Fruit fly (Drosophila melanogaster) whole organism, embryonic: ENCODE measurements around the gene Vti1b.

Source experiments
- ATbp ChIP-seq: fragments of 200-800 bp; sonication (Bioruptor generic); optimal IDR thresholded peaks from 2 replicates; lab custom pipeline; 2017; ENCODE audit warnings: missing biosample characterization, mild to moderate bottlenecking, missing genetic modification characterization, missing genetic modification reagents
- Ada2b ChIP-seq: fragments of 200-800 bp; sonication (Bioruptor generic); IDR thresholded peaks from 2 replicates; pipeline ENCODE4 v1.3.6; 2022; ENCODE audit warnings: missing biosample characterization, missing genetic modification characterization
- Antp ChIP-seq: fragments of 200-800 bp; sonication (Bioruptor generic); optimal IDR thresholded peaks from 3 replicates; lab custom pipeline; 2016; ENCODE audit warnings: missing biosample characterization, missing genetic modification characterization
- Asciz ChIP-seq: fragments of 200-800 bp; sonication (Bioruptor generic); optimal IDR thresholded peaks from 2 replicates; lab custom pipeline; 2017; ENCODE audit warnings: missing biosample characterization, mild to moderate bottlenecking, missing genetic modification characterization, missing genetic modification reagents
- Awh ChIP-seq: fragments of 200-800 bp; sonication (Bioruptor generic); IDR thresholded peaks from 2 replicates; pipeline ENCODE4, ENCODE4 v1.3.6; 2022; ENCODE audit warnings: missing biosample characterization, missing genetic modification characterization
- CG10543 ChIP-seq: fragments of 200-800 bp; sonication (Bioruptor generic); optimal IDR thresholded peaks from 3 replicates; lab custom pipeline; 2017; ENCODE audit warnings: missing biosample characterization, mild to moderate bottlenecking, missing genetic modification characterization, moderate library complexity
- CG10959 ChIP-seq: fragments of 200-800 bp; sonication (Bioruptor generic); IDR thresholded peaks from 2 replicates; pipeline ENCODE4 v1.3.6; 2022; ENCODE audit warnings: missing biosample characterization, missing genetic modification characterization
- CG11723 ChIP-seq: fragments of 200-800 bp; sonication (Bioruptor generic); optimal IDR thresholded peaks from 2 replicates; lab custom pipeline; 2017; ENCODE audit warnings: missing biosample characterization, mild to moderate bottlenecking, missing genetic modification characterization
- CG12299 ChIP-seq: fragments of 200-800 bp; sonication (Bioruptor generic); optimal IDR thresholded peaks from 2 replicates; lab custom pipeline; 2018; ENCODE audit warnings: missing biosample characterization, mild to moderate bottlenecking, missing genetic modification characterization
- CG12744 ChIP-seq: fragments of 200-800 bp; sonication (Bioruptor generic); optimal IDR thresholded peaks from 2 replicates; lab custom pipeline; 2016; ENCODE audit warnings: missing biosample characterization, missing genetic modification characterization
- CG12769 ChIP-seq: fragments of 200-800 bp; sonication (Bioruptor generic); optimal IDR thresholded peaks from 2 replicates; lab custom pipeline; 2019; ENCODE audit warnings: missing biosample characterization, mild to moderate bottlenecking, missing genetic modification characterization, moderate library complexity
- CG14441 ChIP-seq: fragments of 200-800 bp; sonication (Bioruptor generic); IDR thresholded peaks from 2 replicates; pipeline ENCODE4 v1.3.6; 2022; ENCODE audit warnings: missing biosample characterization, missing genetic modification characterization
- CG14667 ChIP-seq: fragments of 200-800 bp; sonication (Bioruptor generic); IDR thresholded peaks from 2 replicates; pipeline ENCODE4 v1.3.6; 2022; ENCODE audit warnings: missing biosample characterization, missing genetic modification characterization
- CG16813 ChIP-seq: fragments of 200-800 bp; sonication (Bioruptor generic); IDR thresholded peaks from 3 replicates; pipeline ENCODE4 v1.3.6; 2022; ENCODE audit warnings: missing biosample characterization, missing genetic modification characterization; ENCODE audit not compliant: partially characterized antibody
- CG1792 ChIP-seq: fragments of 200-800 bp; sonication (Bioruptor generic); optimal IDR thresholded peaks from 2 replicates; lab custom pipeline; 2016; ENCODE audit warnings: missing biosample characterization, missing genetic modification characterization
- CG2116 ChIP-seq: fragments of 200-800 bp; sonication (Bioruptor generic); optimal IDR thresholded peaks from 3 replicates; lab custom pipeline; 2018; ENCODE audit warnings: missing biosample characterization, mild to moderate bottlenecking, missing genetic modification characterization
- CG2129 ChIP-seq: fragments of 200-800 bp; sonication (Bioruptor generic); IDR thresholded peaks from 2 replicates; pipeline ENCODE4 v1.3.6; 2022; ENCODE audit warnings: missing biosample characterization, missing genetic modification characterization; ENCODE audit not compliant: partially characterized antibody
- CG32772 ChIP-seq: fragments of 200-800 bp; sonication (Bioruptor generic); IDR thresholded peaks from 2 replicates; pipeline ENCODE4 v1.3.6; 2022; ENCODE audit warnings: missing biosample characterization, missing genetic modification characterization
- CG3281 ChIP-seq: fragments of 200-800 bp; sonication (Bioruptor generic); optimal IDR thresholded peaks from 3 replicates; lab custom pipeline; 2017; ENCODE audit warnings: missing biosample characterization, mild to moderate bottlenecking, missing genetic modification characterization
- CG34422 ChIP-seq: fragments of 200-800 bp; sonication (Bioruptor generic); IDR thresholded peaks from 3 replicates; pipeline ENCODE4 v1.3.6; 2022; ENCODE audit warnings: missing biosample characterization, missing genetic modification characterization
- CG3847 ChIP-seq: fragments of 200-800 bp; sonication (Bioruptor generic); IDR thresholded peaks from 2 replicates; pipeline ENCODE4 v1.3.6; 2022; ENCODE audit warnings: missing biosample characterization, missing genetic modification characterization
- CG8359 ChIP-seq: fragments of 200-800 bp; sonication (Bioruptor generic); optimal IDR thresholded peaks from 2 replicates; lab custom pipeline; 2017; ENCODE audit warnings: missing biosample characterization, mild to moderate bottlenecking, missing genetic modification characterization, borderline replicate concordance
- CG8765 ChIP-seq: fragments of 200-800 bp; sonication (Bioruptor generic); IDR thresholded peaks from 2 replicates; pipeline ENCODE4 v1.3.6; 2022; ENCODE audit warnings: missing biosample characterization, missing genetic modification characterization
- CHES-1-like ChIP-seq: fragments of 200-800 bp; sonication (Bioruptor generic); optimal IDR thresholded peaks from 2 replicates; lab custom pipeline; 2016; ENCODE audit warnings: missing biosample characterization, missing genetic modification characterization
- Ets65A ChIP-seq: fragments of 200-800 bp; sonication (Bioruptor generic); peaks from one replicate; lab custom pipeline; 2016; ENCODE audit warnings: missing biosample characterization, missing genetic modification characterization
- Fer3 ChIP-seq: fragments of 200-800 bp; sonication (Bioruptor generic); optimal IDR thresholded peaks from 2 replicates; lab custom pipeline; 2018; ENCODE audit warnings: missing biosample characterization, mild to moderate bottlenecking, missing genetic modification characterization, moderate library complexity
- HHEX ChIP-seq: fragments of 200-800 bp; sonication (Bioruptor generic); optimal IDR thresholded peaks from 3 replicates; lab custom pipeline; 2017; ENCODE audit warnings: missing biosample characterization, mild to moderate bottlenecking, missing genetic modification characterization, missing genetic modification reagents
- HLH4C ChIP-seq: fragments of 200-800 bp; sonication (Bioruptor generic); IDR thresholded peaks from 3 replicates; pipeline ENCODE4 v1.3.6; 2022; ENCODE audit warnings: missing biosample characterization, missing genetic modification characterization; ENCODE audit not compliant: partially characterized antibody
- Hr51 ChIP-seq, 2 experiments: fragments of 200-800 bp; sonication (Bioruptor generic); optimal IDR thresholded peaks; 2 replicates in 1 of 2; 3 replicates in 1 of 2; lab custom pipeline; 2016 to 2018; ENCODE audit warnings: missing biosample characterization in 2 of 2, missing genetic modification characterization in 2 of 2, mild to moderate bottlenecking in 1 of 2, moderate library complexity in 1 of 2
- Hsf ChIP-seq: fragments of 200-800 bp; sonication (Bioruptor generic); optimal IDR thresholded peaks from 3 replicates; lab custom pipeline; 2016; ENCODE audit warnings: missing biosample characterization, missing genetic modification characterization
- Mrtf ChIP-seq: fragments of 200-800 bp; sonication (Bioruptor generic); IDR thresholded peaks from 3 replicates; pipeline ENCODE4 v1.3.6; 2022; ENCODE audit warnings: missing biosample characterization, missing genetic modification characterization
- NFAT ChIP-seq: fragments of 200-800 bp; sonication (Bioruptor generic); IDR thresholded peaks from 2 replicates; pipeline ENCODE4 v1.3.6; 2022; ENCODE audit warnings: missing biosample characterization, missing genetic modification characterization
- Pdp1 ChIP-seq, 2 experiments: fragments of 200-800 bp; sonication (Bioruptor generic); optimal IDR thresholded peaks; 3 replicates each; lab custom pipeline; 2016; ENCODE audit warnings: missing biosample characterization in 2 of 2, missing genetic modification characterization in 2 of 2, mild to moderate bottlenecking in 1 of 2, moderate library complexity in 1 of 2
- Scr ChIP-seq: fragments of 200-800 bp; sonication (Bioruptor generic); IDR thresholded peaks from 2 replicates; pipeline ENCODE4 v1.3.6; 2022; ENCODE audit warnings: missing biosample characterization, missing genetic modification characterization; ENCODE audit not compliant: partially characterized antibody
- TFAM ChIP-seq: fragments of 200-800 bp; sonication (Bioruptor generic); optimal IDR thresholded peaks from 2 replicates; lab custom pipeline; 2017; ENCODE audit warnings: missing biosample characterization, missing genetic modification characterization, inconsistent platforms
- Trl ChIP-seq, 3 experiments: fragments of >200 bp in 2 of 3; fragments of 200-800 bp in 1 of 3; sonication (Bioruptor generic) in 1 of 3; optimal IDR thresholded peaks; 2 replicates in 1 of 3; 3 replicates in 2 of 3; lab custom pipeline; 2016 to 2017; ENCODE audit warnings: missing biosample characterization in 1 of 3, missing genetic modification characterization in 1 of 3
- Xbp1 ChIP-seq: fragments of 200-800 bp; sonication (Bioruptor generic); optimal IDR thresholded peaks from 3 replicates; lab custom pipeline; 2016; ENCODE audit warnings: missing biosample characterization, mild to moderate bottlenecking, missing genetic modification characterization
- Xrp1 ChIP-seq: fragments of 200-800 bp; sonication (Bioruptor generic); IDR thresholded peaks from 2 replicates; pipeline ENCODE4 v1.3.6; 2022; ENCODE audit warnings: missing biosample characterization, missing genetic modification characterization
- bab2 ChIP-seq: fragments of 200-800 bp; sonication (Bioruptor generic); optimal IDR thresholded peaks from 2 replicates; lab custom pipeline; 2016; ENCODE audit warnings: missing biosample characterization, missing genetic modification characterization
- chinmo ChIP-seq: fragments of 200-800 bp; sonication (Bioruptor generic); IDR thresholded peaks from 4 replicates; pipeline ENCODE4 v1.3.6; 2022; ENCODE audit warnings: missing biosample characterization, missing genetic modification characterization; ENCODE audit not compliant: partially characterized antibody
- insv ChIP-seq, 2 experiments: fragments of 200-800 bp; sonication (Bioruptor generic); optimal IDR thresholded peaks; 3 replicates each; lab custom pipeline; 2016 to 2018; ENCODE audit warnings: missing biosample characterization in 2 of 2, missing genetic modification characterization in 2 of 2
- mirr ChIP-seq: fragments of 200-800 bp; sonication (Bioruptor generic); optimal IDR thresholded peaks from 3 replicates; lab custom pipeline; 2018; ENCODE audit warnings: missing biosample characterization, mild to moderate bottlenecking, missing genetic modification characterization
- pum ChIP-seq: fragments of 200-800 bp; sonication (Bioruptor generic); optimal IDR thresholded peaks from 2 replicates; lab custom pipeline; 2016; ENCODE audit warnings: missing biosample characterization, missing genetic modification characterization
- ranshi ChIP-seq: fragments of 200-800 bp; sonication (Bioruptor generic); IDR thresholded peaks from 2 replicates; pipeline ENCODE4 v1.3.6; 2022; ENCODE audit warnings: missing biosample characterization, missing genetic modification characterization
- sens-2 ChIP-seq: fragments of 200-800 bp; sonication (Bioruptor generic); IDR thresholded peaks from 2 replicates; pipeline ENCODE4 v1.3.6; 2022; ENCODE audit warnings: missing biosample characterization, missing genetic modification characterization
- sima ChIP-seq: fragments of 200-800 bp; sonication (Bioruptor generic); optimal IDR thresholded peaks from 2 replicates; lab custom pipeline; 2016; ENCODE audit warnings: missing biosample characterization, missing genetic modification characterization
- so ChIP-seq: fragments of 200-800 bp; sonication (Bioruptor generic); IDR thresholded peaks from 3 replicates; pipeline ENCODE4 v1.3.6; 2022; ENCODE audit warnings: missing biosample characterization, missing genetic modification characterization
- sug ChIP-seq: fragments of 200-800 bp; optimal IDR thresholded peaks from 2 replicates; lab custom pipeline; 2019; ENCODE audit warnings: missing biosample characterization, mild to moderate bottlenecking, missing genetic modification characterization, moderate library complexity
- tin ChIP-seq: fragments of 200-800 bp; sonication (Bioruptor generic); optimal IDR thresholded peaks from 3 replicates; lab custom pipeline; 2016; ENCODE audit warnings: missing biosample characterization, missing genetic modification characterization

The Vti1b gene

DNA sequence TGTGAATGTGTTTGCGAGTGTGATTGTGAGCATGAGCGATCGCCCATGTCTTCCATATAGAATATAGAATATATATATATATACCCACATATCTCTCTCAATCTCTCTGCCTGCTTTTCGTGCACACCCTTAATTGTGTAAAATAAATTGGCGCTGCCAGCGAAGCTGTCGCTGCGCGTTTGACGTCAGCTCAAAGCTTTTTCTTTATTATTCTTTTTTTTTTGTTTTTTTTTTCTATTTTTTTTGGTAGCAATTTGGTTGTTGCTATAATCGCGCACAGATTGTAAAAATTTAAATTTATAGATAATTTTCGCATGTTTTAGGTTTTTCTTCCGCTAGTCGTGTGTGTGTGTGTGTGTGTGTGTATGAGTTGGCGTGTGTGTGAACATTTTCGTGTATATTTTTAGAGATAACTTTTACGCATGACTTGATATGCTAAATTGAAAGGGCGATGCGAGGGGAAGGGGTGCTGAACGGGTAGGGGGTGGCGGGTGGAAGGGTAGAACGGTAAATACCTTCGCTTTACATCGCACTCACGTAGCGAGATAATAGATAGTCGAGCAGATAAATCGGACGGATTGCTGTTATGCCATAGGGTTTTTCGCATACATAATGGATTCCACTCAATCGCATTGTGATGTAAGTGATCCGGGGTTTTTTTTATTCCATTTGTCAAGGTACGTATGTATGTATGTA lies 48.5 kb downstream of the Vti1b start (continued):
- TF ChIP-seq sug: peak; percentile 55
- no peak for TF ChIP-seq NFAT (GFP tag; lab: Robert Waterston, UW)
- peak in 1 of 2 experiments; percentile 23 for TF ChIP-seq Trl (optimal IDR thresholded peaks at IDR 0.05; lab: Kevin White, UChicago)
- TF ChIP-seq Trl (GFP tag; optimal IDR thresholded peaks at IDR 0.05; lab: Kevin White, UChicago): no peak
- no peak for TF ChIP-seq HLH4C
- no peak for TF ChIP-seq Ada2b (GFP tag; lab: Robert Waterston, UW)
- TF ChIP-seq Hsf: no peak
- TF ChIP-seq CG3847 (GFP tag; lab: Robert Waterston, UW): no peak
- no peak for TF ChIP-seq so
- TF ChIP-seq CG12299 (tag; lab: Kevin White, UChicago): no peak
- peak; percentile 29 for TF ChIP-seq CG12769 (tag; lab: Kevin White, UChicago)
- TF ChIP-seq CG2116 (GFP tag; lab: Kevin White, UChicago): no peak
- no peak for TF ChIP-seq sima (GFP tag; lab: Kevin White, UChicago)
- no peak for TF ChIP-seq CG34422
- TF ChIP-seq insv (GFP tag; optimal IDR thresholded peaks at IDR 0.05; lab: Kevin White, UChicago): no peak
- TF ChIP-seq pum (GFP tag; lab: Kevin White, UChicago): no peak
- TF ChIP-seq CG10959: no peak
- no peak for TF ChIP-seq Asciz (GFP tag; lab: Kevin White, UChicago)
- TF ChIP-seq Ets65A (GFP tag; lab: Kevin White, UChicago): peak; percentile 21
- no peak for TF ChIP-seq CG16813 (GFP tag; lab: Robert Waterston, UW)
- TF ChIP-seq Xrp1 (GFP tag; lab: Robert Waterston, UW): no peak
- TF ChIP-seq Mrtf (GFP tag; lab: Robert Waterston, UW): no peak
- no peak for TF ChIP-seq bab2 (GFP tag; lab: Kevin White, UChicago)
- no peak for TF ChIP-seq TFAM (GFP tag; lab: Kevin White, UChicago)
- TF ChIP-seq CG3281 (GFP tag; lab: Kevin White, UChicago): peak; percentile 10
- no peak for TF ChIP-seq Fer3 (tag; lab: Kevin White, UChicago)
- peak; percentile 60 for TF ChIP-seq CG10543
- no peak for TF ChIP-seq CG14667 (GFP tag; lab: Robert Waterston, UW)
- no peak for TF ChIP-seq Hr51 (GFP tag; optimal IDR thresholded peaks at IDR 0.05; lab: Kevin White, UChicago)
- no peak for TF ChIP-seq CG12744 (GFP tag; lab: Kevin White, UChicago)
- TF ChIP-seq Xbp1 (GFP tag; lab: Kevin White, UChicago): no peak
- no peak for TF ChIP-seq CG8359 (GFP tag; lab: Kevin White, UChicago)
- TF ChIP-seq chinmo (GFP tag; lab: Robert Waterston, UW): 0 out of 4 replicates have a peak, but pooled peaks have one; percentile 13
- peak; percentile 88 for TF ChIP-seq mirr (GFP tag; lab: Kevin White, UChicago)
- no peak for TF ChIP-seq ranshi (GFP tag; lab: Robert Waterston, UW)
- TF ChIP-seq Awh (GFP tag; lab: Robert Waterston, UW): no peak
- 0 out of 2 replicates have a peak, but pooled peaks have one; percentile 18 for TF ChIP-seq CG14441 (GFP tag; lab: Robert Waterston, UW)
- TF ChIP-seq CG8765 (GFP tag; lab: Robert Waterston, UW): no peak
- peak in 1 of 2 experiments; percentile 52 for TF ChIP-seq Pdp1 (GFP tag; optimal IDR thresholded peaks at IDR 0.05; lab: Kevin White, UChicago)
- TF ChIP-seq CG2129 (GFP tag; lab: Robert Waterston, UW): no peak
- TF ChIP-seq CHES-1-like (GFP tag; lab: Kevin White, UChicago): no peak
- TF ChIP-seq HHEX: no peak
- no peak for TF ChIP-seq sens-2
- no peak for TF ChIP-seq CG11723
- no peak for TF ChIP-seq ATbp (GFP tag; lab: Kevin White, UChicago)
- TF ChIP-seq Scr (GFP tag; lab: Robert Waterston, UW): no peak
- TF ChIP-seq CG32772 (GFP tag; lab: Robert Waterston, UW): 0 out of 2 replicates have a peak, but pooled peaks have one; percentile 23
- TF ChIP-seq tin (GFP tag; lab: Kevin White, UChicago): no peak
- TF ChIP-seq CG1792 (GFP tag; lab: Kevin White, UChicago): no peak
- TF ChIP-seq Antp: no peak
